Worm (Caenorhabditis elegans) whole organism, L2 larva: ENCODE measurements around the gene R11A8.1.
A peak's percentile ranks its signal among the peaks of the same experiment; 100 is the strongest.

ENCODE experiments used
- C34F6.9 ChIP-seq: fragments of 150-350 bp; optimal IDR thresholded peaks from 2 replicates; lab custom pipeline; 2014; ENCODE audit warnings: missing biosample characterization, missing genetic modification characterization
- R02D3.7 ChIP-seq: fragments of 150-350 bp; optimal IDR thresholded peaks from 2 replicates; lab custom pipeline; 2014; ENCODE audit warnings: missing biosample characterization, missing genetic modification characterization
- Y55F3AM.14 ChIP-seq: fragments of 200-800 bp; sonication (Bioruptor generic); optimal IDR thresholded peaks from 2 replicates; lab custom pipeline; 2018; ENCODE audit warnings: mild to moderate bottlenecking, missing genetic modification characterization, missing compliant biosample characterization
- ZK546.5 ChIP-seq: sonication (generic microtip); optimal IDR thresholded peaks from 2 replicates; lab custom pipeline; 2017; ENCODE audit warnings: missing biosample characterization, missing genetic modification characterization
- alr-1 ChIP-seq: fragments of 150-350 bp; optimal IDR thresholded peaks from 2 replicates; lab custom pipeline; 2014; ENCODE audit warnings: missing biosample characterization, missing genetic modification characterization
- aly-2 ChIP-seq: fragments of 150-350 bp; optimal IDR thresholded peaks from 2 replicates; lab custom pipeline; 2014; ENCODE audit warnings: missing biosample characterization, missing genetic modification characterization
- ama-1 ChIP-seq: fragments of 150-350 bp; optimal IDR thresholded peaks from 2 replicates; lab custom pipeline; 2018; ENCODE audit warnings: inconsistent platforms
- blmp-1 ChIP-seq: sonication (generic microtip); optimal IDR thresholded peaks from 2 replicates; lab custom pipeline; 2017; ENCODE audit warnings: missing genetic modification characterization, mild to moderate bottlenecking, missing compliant biosample characterization, antibody characterized with exemption, moderate library complexity; ENCODE audit not compliant: insufficient read depth
- ceh-16 ChIP-seq: fragments of 150-350 bp; optimal IDR thresholded peaks from 2 replicates; lab custom pipeline; 2014; ENCODE audit warnings: missing biosample characterization, missing genetic modification characterization
- ceh-82 ChIP-seq: fragments of 150-350 bp; optimal IDR thresholded peaks from 2 replicates; lab custom pipeline; 2014; ENCODE audit warnings: missing biosample characterization, missing genetic modification characterization
- crh-2 ChIP-seq: sonication (generic microtip); optimal IDR thresholded peaks from 2 replicates; lab custom pipeline; 2017; ENCODE audit warnings: missing biosample characterization, missing genetic modification characterization
- dmd-4 ChIP-seq: sonication (generic microtip); optimal IDR thresholded peaks from 2 replicates; lab custom pipeline; 2017; ENCODE audit warnings: missing biosample characterization, missing genetic modification characterization
- egl-27 ChIP-seq: sonication (generic microtip); optimal IDR thresholded peaks from 3 replicates; lab custom pipeline; 2017; ENCODE audit warnings: missing biosample characterization, missing genetic modification reagents, missing genetic modification characterization
- elt-1 ChIP-seq: fragments of 150-350 bp; optimal IDR thresholded peaks from 2 replicates; lab custom pipeline; 2014; ENCODE audit warnings: missing biosample characterization, missing genetic modification characterization
- fos-1 ChIP-seq: fragments of 150-350 bp; optimal IDR thresholded peaks from 2 replicates; lab custom pipeline; 2014; ENCODE audit warnings: missing biosample characterization, missing genetic modification characterization
- gmeb-1 ChIP-seq: fragments of 150-350 bp; optimal IDR thresholded peaks from 2 replicates; lab custom pipeline; 2014; ENCODE audit warnings: missing biosample characterization, missing genetic modification characterization
- lin-11 ChIP-seq: fragments of 150-350 bp; sonication (generic microtip); optimal IDR thresholded peaks from 2 replicates; lab custom pipeline; 2014; ENCODE audit warnings: missing biosample characterization, missing genetic modification characterization, inconsistent platforms, mixed read lengths
- lin-39 ChIP-seq: fragments of 150-350 bp; optimal IDR thresholded peaks from 2 replicates; lab custom pipeline; 2014; ENCODE audit warnings: missing biosample characterization, missing genetic modification reagents, missing genetic modification characterization
- lsy-2 ChIP-seq, 2 experiments: fragments of 150-350 bp in 1 of 2; sonication (generic microtip) in 1 of 2; optimal IDR thresholded peaks; 2 replicates each; lab custom pipeline; 2014 to 2017; ENCODE audit warnings: missing biosample characterization in 2 of 2, missing genetic modification characterization in 2 of 2
- mbf-1 ChIP-seq: sonication (generic microtip); optimal IDR thresholded peaks from 2 replicates; lab custom pipeline; 2017; ENCODE audit warnings: missing biosample characterization, missing genetic modification characterization
- mdl-1 ChIP-seq, 2 experiments: fragments of 150-350 bp in 1 of 2; sonication (generic microtip) in 1 of 2; optimal IDR thresholded peaks; 2 replicates each; lab custom pipeline; 2017; ENCODE audit warnings: missing biosample characterization in 2 of 2, missing genetic modification characterization in 2 of 2
- nhr-10 ChIP-seq: sonication (generic microtip); optimal IDR thresholded peaks from 2 replicates; lab custom pipeline; 2017; ENCODE audit warnings: missing biosample characterization, missing genetic modification characterization
- nhr-11 ChIP-seq: fragments of 150-350 bp; optimal IDR thresholded peaks from 2 replicates; lab custom pipeline; 2014; ENCODE audit warnings: missing biosample characterization, missing genetic modification characterization
- nhr-129 ChIP-seq: fragments of 150-350 bp; optimal IDR thresholded peaks from 2 replicates; lab custom pipeline; 2014; ENCODE audit warnings: missing biosample characterization, missing genetic modification characterization
- nhr-21 ChIP-seq: fragments of 150-350 bp; optimal IDR thresholded peaks from 2 replicates; lab custom pipeline; 2014; ENCODE audit warnings: missing biosample characterization, missing genetic modification characterization
- nhr-23 ChIP-seq: fragments of 150-350 bp; optimal IDR thresholded peaks from 2 replicates; lab custom pipeline; 2014; ENCODE audit warnings: missing biosample characterization, missing genetic modification reagents, missing genetic modification characterization
- nhr-237 ChIP-seq: fragments of 150-350 bp; optimal IDR thresholded peaks from 2 replicates; lab custom pipeline; 2014; ENCODE audit warnings: missing biosample characterization, missing genetic modification characterization
- nhr-25 ChIP-seq: fragments of 150-350 bp; sonication (generic microtip); optimal IDR thresholded peaks from 3 replicates; lab custom pipeline; 2014; ENCODE audit warnings: missing biosample characterization, missing genetic modification characterization
- nhr-6 ChIP-seq: fragments of 150-350 bp; optimal IDR thresholded peaks from 2 replicates; lab custom pipeline; 2014; ENCODE audit warnings: missing biosample characterization, missing genetic modification characterization
- nhr-77 ChIP-seq: fragments of 150-350 bp; optimal IDR thresholded peaks from 2 replicates; lab custom pipeline; 2014; ENCODE audit warnings: missing biosample characterization, missing genetic modification characterization
- peb-1 ChIP-seq: fragments of 150-350 bp; optimal IDR thresholded peaks from 2 replicates; lab custom pipeline; 2014; ENCODE audit warnings: missing biosample characterization, missing genetic modification characterization
- sem-4 ChIP-seq: fragments of 150-350 bp; optimal IDR thresholded peaks from 2 replicates; lab custom pipeline; 2014; ENCODE audit warnings: missing biosample characterization, missing genetic modification reagents, missing genetic modification characterization
- skn-1 ChIP-seq: sonication (generic microtip); optimal IDR thresholded peaks from 2 replicates; lab custom pipeline; 2017; ENCODE audit warnings: missing biosample characterization, missing genetic modification characterization
- sma-3 ChIP-seq: sonication (generic microtip); optimal IDR thresholded peaks from 2 replicates; lab custom pipeline; 2016; ENCODE audit warnings: missing genetic modification reagents, missing genetic modification characterization, missing compliant biosample characterization
- sma-9 ChIP-seq, 2 experiments: fragments of 150-350 bp in 1 of 2; sonication (generic microtip) in 1 of 2; optimal IDR thresholded peaks; 2 replicates each; lab custom pipeline; 2014 to 2016; ENCODE audit warnings: missing genetic modification characterization in 2 of 2, mild to moderate bottlenecking in 1 of 2, missing biosample characterization in 1 of 2, missing compliant biosample characterization in 1 of 2, missing genetic modification reagents in 1 of 2, moderate library complexity in 1 of 2
- snpc-4 ChIP-seq: fragments of 150-350 bp; optimal IDR thresholded peaks from 2 replicates; lab custom pipeline; 2014; ENCODE audit warnings: missing biosample characterization, missing genetic modification characterization
- unc-39 ChIP-seq: fragments of 150-350 bp; optimal IDR thresholded peaks from 2 replicates; lab custom pipeline; 2014; ENCODE audit warnings: missing biosample characterization, missing genetic modification characterization
- unc-55 ChIP-seq: fragments of 150-350 bp; sonication (generic microtip); optimal IDR thresholded peaks from 3 replicates; lab custom pipeline; 2014; ENCODE audit warnings: missing biosample characterization, missing genetic modification reagents, missing genetic modification characterization
- unc-62 ChIP-seq: fragments of 150-350 bp; optimal IDR thresholded peaks from 2 replicates; lab custom pipeline; 2014; ENCODE audit warnings: missing biosample characterization, missing genetic modification reagents, missing genetic modification characterization
- zag-1 ChIP-seq: fragments of 150-350 bp; optimal IDR thresholded peaks from 2 replicates; lab custom pipeline; 2014; ENCODE audit warnings: missing biosample characterization, missing genetic modification characterization
- ztf-1 ChIP-seq: fragments of 200-800 bp; sonication (Bioruptor generic); conservative IDR thresholded peaks from 2 replicates; pipeline ENCODE4 v1.3.6; 2022; ENCODE audit warnings: missing genetic modification characterization, missing compliant biosample characterization
- ztf-11 ChIP-seq: sonication (generic microtip); optimal IDR thresholded peaks from 2 replicates; lab custom pipeline; 2017; ENCODE audit warnings: missing biosample characterization, missing genetic modification characterization
- ztf-4 ChIP-seq: fragments of 150-350 bp; optimal IDR thresholded peaks from 2 replicates; lab custom pipeline; 2014; ENCODE audit warnings: missing biosample characterization, missing genetic modification characterization

Gene R11A8.1

DNA sequence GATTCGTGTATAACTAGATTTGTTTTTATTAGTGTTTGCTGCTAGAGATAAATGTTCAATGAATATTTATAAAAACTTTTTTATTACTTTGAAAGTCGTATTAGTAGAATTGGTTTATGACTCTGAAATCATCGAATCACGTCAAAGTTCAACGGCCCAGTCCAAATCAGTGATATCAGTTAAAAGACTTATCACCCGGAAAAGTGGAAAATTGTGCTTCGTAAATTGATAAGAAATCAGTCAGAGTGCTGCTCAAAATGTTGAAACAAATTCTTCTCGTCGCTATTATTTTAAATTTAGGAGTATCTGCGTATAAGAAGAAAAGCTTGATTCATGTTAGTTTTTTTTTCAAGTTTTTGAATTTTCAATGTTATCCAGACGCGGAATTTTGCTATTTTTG lies 31.3 kb upstream of the R11A8.1 start, which contains the start of gene R10H10.3:
Gene R10H10.3, plus strand, starts transcription at position 243 of the 400 bp plus-strand sequence.
- TF ChIP-seq dmd-4 (tag; lab: Kevin White, UChicago) (no peak), fos-1 (tag; lab: Kevin White, UChicago) (peak; percentile 89)

DNA sequence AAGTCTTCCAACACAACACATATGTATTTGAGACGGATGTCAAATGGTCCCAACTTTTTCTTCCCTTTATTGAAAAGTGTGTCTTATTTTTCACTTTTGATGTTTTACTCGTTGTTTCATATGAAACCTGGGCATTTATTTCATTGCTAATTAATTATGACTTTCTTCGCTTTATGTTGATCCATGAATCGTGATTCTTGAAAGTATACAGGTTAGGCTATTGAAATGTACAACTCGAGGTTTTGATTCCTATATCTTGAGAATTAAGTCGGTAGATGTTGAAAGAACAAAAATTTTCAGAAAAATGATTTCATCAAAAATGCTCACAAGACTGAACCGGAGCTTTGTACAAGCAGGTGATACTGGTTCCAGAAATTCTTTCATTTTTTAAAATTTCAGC lies 30.1 kb upstream of the R11A8.1 start, which contains the start of gene nfu-1:
Gene nfu-1, plus strand, starts transcription at position 301 of the 400 bp plus-strand sequence.
- TF ChIP-seq ztf-11 (tag; lab: Kevin White, UChicago) (no peak), gmeb-1 (no peak), peb-1 (tag; lab: Kevin White, UChicago) (no peak), nhr-6 (tag; lab: Kevin White, UChicago) (no peak), nhr-21 (tag; lab: Kevin White, UChicago) (no peak), sem-4 (tag; lab: Kevin White, UChicago) (no peak), nhr-77 (tag; lab: Kevin White, UChicago) (no peak), mbf-1 (tag; lab: Kevin White, UChicago) (no peak), alr-1 (tag; lab: Kevin White, UChicago) (no peak), nhr-11 (tag; lab: Kevin White, UChicago) (no peak), unc-55 (no peak)

DNA sequence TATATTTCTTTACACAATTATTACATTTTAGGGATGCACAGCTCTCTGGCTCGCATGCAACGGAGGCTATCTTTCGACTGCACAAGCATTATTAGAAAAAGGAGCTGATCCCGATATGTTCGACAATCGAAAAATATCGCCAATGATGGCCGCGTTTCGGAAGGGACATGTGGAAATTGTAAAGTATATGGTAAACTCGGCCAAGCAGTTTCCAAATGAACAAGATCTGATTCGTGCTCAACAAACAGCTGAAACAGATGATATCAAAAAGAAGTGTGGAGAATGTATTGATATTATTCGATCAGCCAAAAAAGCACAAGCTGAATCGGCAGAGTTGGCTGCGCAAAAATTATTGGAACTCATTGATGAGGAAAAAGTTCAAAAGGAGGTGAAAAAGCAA lies 25.9 kb upstream of the R11A8.1 start:
- TF ChIP-seq aly-2 (tag; lab: Kevin White, UChicago), result no peak

DNA sequence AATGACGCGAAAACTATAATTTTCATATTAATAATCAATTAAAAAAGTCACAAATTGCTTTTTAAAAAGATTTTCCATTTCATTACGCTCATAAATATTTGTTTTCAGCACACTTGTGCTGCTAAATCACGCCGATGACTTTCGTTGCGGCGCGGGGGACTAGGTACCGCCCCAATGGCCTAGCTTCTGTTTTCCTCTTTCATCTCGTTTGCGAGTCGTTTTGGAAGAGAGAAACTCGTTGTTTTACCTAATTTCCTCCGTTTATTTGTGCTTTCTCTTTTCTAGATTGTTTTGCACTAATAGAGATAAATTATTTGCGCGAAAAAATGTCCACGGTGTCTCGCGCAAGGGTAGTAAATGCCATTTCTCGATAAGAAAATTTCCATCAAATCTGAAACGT lies 24.1 kb upstream of the R11A8.1 start:
- TF ChIP-seq mbf-1 (tag; lab: Kevin White, UChicago) (no peak), ZK546.5 (tag; lab: Kevin White, UChicago) (no peak), crh-2 (no peak), blmp-1 (tag; lab: Kevin White, UChicago) (no peak), lin-39 (tag; lab: Kevin White, UChicago) (no peak), unc-39 (tag; lab: Kevin White, UChicago) (no peak), egl-27 (tag; lab: Kevin White, UChicago) (no peak), peb-1 (tag; lab: Kevin White, UChicago) (no peak)

ce11 chrIV:10380626-10381025 lies 23.7 kb upstream of the R11A8.1 start:
- TF ChIP-seq snpc-4 (tag; lab: Kevin White, UChicago) (peak; percentile 24), ceh-82 (tag; lab: Kevin White, UChicago) (no peak), ztf-1 (no peak), dmd-4 (tag; lab: Kevin White, UChicago) (no peak), nhr-23 (tag; lab: Kevin White, UChicago) (no peak), nhr-237 (tag; lab: Kevin White, UChicago) (no peak), ama-1 (lab: Kevin White, UChicago) (no peak), zag-1 (tag; lab: Kevin White, UChicago) (no peak), egl-27 (tag; lab: Kevin White, UChicago) (no peak), aly-2 (tag; lab: Kevin White, UChicago) (no peak), nhr-6 (tag; lab: Kevin White, UChicago) (no peak), skn-1 (tag; lab: Kevin White, UChicago) (no peak), nhr-129 (tag; lab: Kevin White, UChicago) (peak; percentile 66), blmp-1 (tag; lab: Kevin White, UChicago) (no peak), sem-4 (tag; lab: Kevin White, UChicago) (peak; percentile 23), mbf-1 (tag; lab: Kevin White, UChicago) (no peak), crh-2 (peak; percentile 41), ZK546.5 (tag; lab: Kevin White, UChicago) (no peak), nhr-25 (tag; lab: Kevin White, UChicago) (peak; percentile 55), ceh-16 (tag; lab: Kevin White, UChicago) (no peak), lin-39 (tag; lab: Kevin White, UChicago) (no peak), Y55F3AM.14 (no peak), lin-11 (peak; percentile 40), C34F6.9 (tag; lab: Kevin White, UChicago) (peak; percentile 79), R02D3.7 (tag; lab: Kevin White, UChicago) (no peak), elt-1 (tag; lab: Kevin White, UChicago) (no peak), ztf-11 (tag; lab: Kevin White, UChicago) (no peak), ztf-4 (no peak), alr-1 (tag; lab: Kevin White, UChicago) (no peak), nhr-11 (tag; lab: Kevin White, UChicago) (no peak), gmeb-1 (no peak), sma-3 (GFP tag; lab: Kevin White, UChicago) (peak; percentile 53), mdl-1 (tag; optimal IDR thresholded peaks at IDR 0.05; lab: Kevin White, UChicago) (peak; percentile 1 to 76), nhr-10 (tag; lab: Kevin White, UChicago) (no peak), unc-62 (GFP tag; lab: Kevin White, UChicago) (no peak), sma-9 (GFP tag; optimal IDR thresholded peaks at IDR 0.05; lab: Kevin White, UChicago) (peak; percentile 63), sma-9 (tag; optimal IDR thresholded peaks at IDR 0.05; lab: Kevin White, UChicago) (no peak), peb-1 (tag; lab: Kevin White, UChicago) (no peak), lsy-2 (tag; optimal IDR thresholded peaks at IDR 0.05; lab: Kevin White, UChicago) (peak in 1 of 2 experiments; percentile 65), unc-39 (tag; lab: Kevin White, UChicago) (no peak)
